Fruit fly (Drosophila melanogaster) whole organism, embryonic: ENCODE data around the gene CG16852.
A peak's percentile ranks its signal among the peaks of the same experiment; 100 is the strongest.

ENCODE experiments used
- Ada2b ChIP-seq: fragments of 200-800 bp; sonication (Bioruptor generic); IDR thresholded peaks from 2 replicates; pipeline ENCODE4 v1.3.6; 2022; ENCODE audit warnings: missing biosample characterization, missing genetic modification characterization
- Bteb2 ChIP-seq: fragments of 200-800 bp; sonication (Bioruptor generic); optimal IDR thresholded peaks from 2 replicates; lab custom pipeline; 2016; ENCODE audit warnings: missing biosample characterization, missing genetic modification characterization
- CG10654 ChIP-seq: fragments of 200-800 bp; sonication (Bioruptor generic); optimal IDR thresholded peaks from 2 replicates; lab custom pipeline; 2016; ENCODE audit warnings: missing biosample characterization, missing genetic modification characterization
- CG10979 ChIP-seq: fragments of 200-800 bp; sonication (Bioruptor generic); optimal IDR thresholded peaks from 2 replicates; lab custom pipeline; 2018; ENCODE audit warnings: missing biosample characterization, mild to moderate bottlenecking, missing genetic modification characterization, moderate library complexity
- CG11695 ChIP-seq: fragments of 200-800 bp; sonication (Bioruptor generic); IDR thresholded peaks from 3 replicates; pipeline ENCODE4 v1.3.6; 2022; ENCODE audit warnings: missing biosample characterization, missing genetic modification characterization
- CG12071 ChIP-seq: fragments of 200-800 bp; sonication (Bioruptor generic); optimal IDR thresholded peaks from 3 replicates; lab custom pipeline; 2018; ENCODE audit warnings: missing biosample characterization, mild to moderate bottlenecking, missing genetic modification characterization
- CG1603 ChIP-seq: fragments of 200-800 bp; sonication (Bioruptor generic); optimal IDR thresholded peaks from 2 replicates; lab custom pipeline; 2019; ENCODE audit warnings: missing biosample characterization, mild to moderate bottlenecking, missing genetic modification characterization, moderate library complexity
- CG17912 ChIP-seq: fragments of 200-800 bp; sonication (Bioruptor generic); optimal IDR thresholded peaks from 2 replicates; lab custom pipeline; 2018; ENCODE audit warnings: missing biosample characterization, mild to moderate bottlenecking, missing genetic modification characterization
- CG2199 ChIP-seq: fragments of 200-800 bp; sonication (Bioruptor generic); IDR thresholded peaks from 3 replicates; pipeline ENCODE4 v1.3.6; 2022; ENCODE audit warnings: missing biosample characterization, missing genetic modification characterization
- CG3847 ChIP-seq: fragments of 200-800 bp; sonication (Bioruptor generic); IDR thresholded peaks from 2 replicates; pipeline ENCODE4 v1.3.6; 2022; ENCODE audit warnings: missing biosample characterization, missing genetic modification characterization
- CG43689 ChIP-seq: fragments of 200-800 bp; sonication (Bioruptor generic); IDR thresholded peaks from 2 replicates; pipeline ENCODE4 v1.3.6; 2022; ENCODE audit warnings: missing biosample characterization, missing genetic modification characterization
- CG6683 ChIP-seq: fragments of 200-800 bp; sonication (Bioruptor generic); optimal IDR thresholded peaks from 2 replicates; lab custom pipeline; 2017; ENCODE audit warnings: missing biosample characterization, mild to moderate bottlenecking, missing genetic modification characterization, missing genetic modification reagents
- CG6791 ChIP-seq: fragments of 200-800 bp; sonication (Bioruptor generic); IDR thresholded peaks from 3 replicates; pipeline ENCODE4 v1.3.6; 2022; ENCODE audit warnings: missing biosample characterization, missing genetic modification characterization; ENCODE audit not compliant: partially characterized antibody
- CTCF ChIP-seq: fragments of 200-800 bp; sonication (Bioruptor generic); optimal IDR thresholded peaks from 2 replicates; lab custom pipeline; 2017; ENCODE audit warnings: missing biosample characterization, mild to moderate bottlenecking, missing genetic modification characterization, moderate library complexity
- Camta ChIP-seq: fragments of 200-800 bp; sonication (Bioruptor generic); optimal IDR thresholded peaks from 2 replicates; lab custom pipeline; 2016; ENCODE audit warnings: missing biosample characterization, missing genetic modification characterization
- Dip2 ChIP-seq: fragments of 200-800 bp; sonication (Bioruptor generic); IDR thresholded peaks from 2 replicates; pipeline ENCODE4 v1.3.6; 2022; ENCODE audit warnings: missing biosample characterization, missing genetic modification characterization
- Ets65A ChIP-seq: fragments of 200-800 bp; sonication (Bioruptor generic); peaks from one replicate; lab custom pipeline; 2016; ENCODE audit warnings: missing biosample characterization, missing genetic modification characterization
- Hsf ChIP-seq: fragments of 200-800 bp; sonication (Bioruptor generic); optimal IDR thresholded peaks from 3 replicates; lab custom pipeline; 2016; ENCODE audit warnings: missing biosample characterization, missing genetic modification characterization
- Lpt ChIP-seq: fragments of >200 bp; optimal IDR thresholded peaks from 2 replicates; lab custom pipeline; 2018; ENCODE audit warnings: missing biosample characterization, missing genetic modification characterization
- Mrtf ChIP-seq: fragments of 200-800 bp; sonication (Bioruptor generic); IDR thresholded peaks from 3 replicates; pipeline ENCODE4 v1.3.6; 2022; ENCODE audit warnings: missing biosample characterization, missing genetic modification characterization
- Oli ChIP-seq: fragments of 200-800 bp; sonication (Bioruptor generic); optimal IDR thresholded peaks from 2 replicates; lab custom pipeline; 2018; ENCODE audit warnings: missing biosample characterization, mild to moderate bottlenecking, missing genetic modification characterization, moderate library complexity
- Sry-β ChIP-seq: fragments of 200-800 bp; sonication (Bioruptor generic); optimal IDR thresholded peaks from 2 replicates; lab custom pipeline; 2018; ENCODE audit warnings: missing biosample characterization, mild to moderate bottlenecking, missing genetic modification characterization, moderate library complexity
- Xbp1 ChIP-seq: fragments of 200-800 bp; sonication (Bioruptor generic); optimal IDR thresholded peaks from 3 replicates; lab custom pipeline; 2016; ENCODE audit warnings: missing biosample characterization, mild to moderate bottlenecking, missing genetic modification characterization
- ase ChIP-seq: fragments of 200-800 bp; sonication (Bioruptor generic); IDR thresholded peaks from 3 replicates; pipeline ENCODE4 v1.3.6; 2022; ENCODE audit warnings: missing biosample characterization, missing genetic modification characterization
- ash1 ChIP-seq: fragments of 200-800 bp; sonication (Bioruptor generic); optimal IDR thresholded peaks from 2 replicates; lab custom pipeline; 2018; ENCODE audit warnings: missing biosample characterization, mild to moderate bottlenecking, missing genetic modification characterization
- ato ChIP-seq: fragments of 200-800 bp; sonication (Bioruptor generic); IDR thresholded peaks from 2 replicates; pipeline ENCODE4 v1.3.6; 2022; ENCODE audit warnings: missing biosample characterization, missing genetic modification characterization; ENCODE audit not compliant: partially characterized antibody
- az2 ChIP-seq: fragments of 200-800 bp; sonication (Bioruptor generic); optimal IDR thresholded peaks from 3 replicates; lab custom pipeline; 2016; ENCODE audit warnings: missing biosample characterization, missing genetic modification characterization
- bbx ChIP-seq: fragments of 200-800 bp; sonication (Bioruptor generic); IDR thresholded peaks from 2 replicates; pipeline ENCODE4 v1.3.6; 2022; ENCODE audit warnings: missing biosample characterization, missing genetic modification characterization; ENCODE audit not compliant: partially characterized antibody
- br ChIP-seq: fragments of >200 bp; optimal IDR thresholded peaks from 2 replicates; lab custom pipeline; 2017
- chn ChIP-seq: fragments of 200-800 bp; sonication (Bioruptor generic); optimal IDR thresholded peaks from 2 replicates; lab custom pipeline; 2016; ENCODE audit warnings: missing biosample characterization, missing genetic modification characterization
- crol ChIP-seq: fragments of 200-800 bp; sonication (Bioruptor generic); IDR thresholded peaks from 2 replicates; pipeline ENCODE4 v1.3.6; 2022; ENCODE audit warnings: missing biosample characterization, missing genetic modification characterization
- gro ChIP-seq: fragments of 200-800 bp; sonication (Bioruptor generic); optimal IDR thresholded peaks from 2 replicates; lab custom pipeline; 2016; ENCODE audit warnings: missing biosample characterization, missing genetic modification characterization
- hb ChIP-seq: fragments of 200-800 bp; sonication (Bioruptor generic); IDR thresholded peaks from 3 replicates; pipeline ENCODE4 v1.3.6; 2022; ENCODE audit warnings: missing biosample characterization, missing genetic modification characterization; ENCODE audit not compliant: partially characterized antibody
- ind ChIP-seq: fragments of 200-800 bp; sonication (Bioruptor generic); optimal IDR thresholded peaks from 3 replicates; lab custom pipeline; 2016; ENCODE audit warnings: missing biosample characterization, missing genetic modification characterization
- inv ChIP-seq: fragments of 200-800 bp; sonication (Bioruptor generic); IDR thresholded peaks from 2 replicates; pipeline ENCODE4 v1.3.6; 2022; ENCODE audit warnings: missing biosample characterization, missing genetic modification characterization; ENCODE audit not compliant: partially characterized antibody
- ken ChIP-seq: fragments of 200-800 bp; sonication (Bioruptor generic); IDR thresholded peaks from 3 replicates; pipeline ENCODE4 v1.3.6; 2022; ENCODE audit warnings: missing biosample characterization, missing genetic modification characterization
- knrl ChIP-seq: fragments of 200-800 bp; sonication (Bioruptor generic); IDR thresholded peaks from 3 replicates; pipeline ENCODE4 v1.3.6; 2022; ENCODE audit warnings: missing biosample characterization, missing genetic modification characterization; ENCODE audit not compliant: partially characterized antibody
- nerfin-2 ChIP-seq: fragments of 200-800 bp; sonication (Bioruptor generic); IDR thresholded peaks from 2 replicates; pipeline ENCODE4 v1.3.6; 2022; ENCODE audit warnings: missing biosample characterization, missing genetic modification characterization; ENCODE audit not compliant: partially characterized antibody
- nmo ChIP-seq: fragments of 200-800 bp; sonication (Bioruptor generic); optimal IDR thresholded peaks from 2 replicates; lab custom pipeline; 2018; ENCODE audit warnings: missing biosample characterization, mild to moderate bottlenecking, missing genetic modification characterization, moderate library complexity
- odd ChIP-seq: fragments of 200-800 bp; sonication (Bioruptor generic); optimal IDR thresholded peaks from 2 replicates; lab custom pipeline; 2017; ENCODE audit warnings: missing biosample characterization, mild to moderate bottlenecking, missing genetic modification characterization
- onecut ChIP-seq: fragments of 200-800 bp; sonication (Bioruptor generic); IDR thresholded peaks from 2 replicates; pipeline ENCODE4 v1.3.6; 2022; ENCODE audit warnings: missing biosample characterization, missing genetic modification characterization
- pan ChIP-seq, 4 experiments: fragments of >200 bp in 3 of 4; fragments of 200-800 bp in 1 of 4; sonication (Bioruptor generic) in 1 of 4; optimal IDR thresholded peaks in 3 of 4; IDR thresholded peaks in 1 of 4; 2 replicates each; pipeline versions ENCODE4 v1.3.6 to Lab custom; 2017 to 2022; ENCODE audit warnings: missing biosample characterization in 2 of 4, missing genetic modification characterization in 2 of 4, mixed read lengths in 1 of 4
- pho ChIP-seq: fragments of 200-800 bp; sonication (Bioruptor generic); optimal IDR thresholded peaks from 2 replicates; lab custom pipeline; 2016; ENCODE audit warnings: missing biosample characterization, missing genetic modification characterization
- trem ChIP-seq: fragments of 200-800 bp; optimal IDR thresholded peaks from 3 replicates; lab custom pipeline; 2019; ENCODE audit warnings: missing biosample characterization, mild to moderate bottlenecking, missing genetic modification characterization, moderate library complexity
- tx ChIP-seq: fragments of 200-800 bp; sonication (Bioruptor generic); optimal IDR thresholded peaks from 2 replicates; lab custom pipeline; 2016; ENCODE audit warnings: missing biosample characterization, missing genetic modification characterization
- unc-4 ChIP-seq: fragments of 200-800 bp; sonication (Bioruptor generic); IDR thresholded peaks from 2 replicates; pipeline ENCODE4 v1.3.6; 2022; ENCODE audit warnings: missing biosample characterization, missing genetic modification characterization; ENCODE audit not compliant: partially characterized antibody
- wor ChIP-seq: fragments of 200-800 bp; sonication (Bioruptor generic); IDR thresholded peaks from 2 replicates; pipeline ENCODE4 v1.3.6; 2022; ENCODE audit warnings: missing biosample characterization, missing genetic modification characterization
- yki ChIP-seq: fragments of >200 bp; optimal IDR thresholded peaks from 3 replicates; lab custom pipeline; 2018

The CG16852 gene

dm6 chr2L:13540704-13541103 is at the start of gene CG16852:
Gene CG16852 (plus strand): TSS chr2L:13540751.
- TF ChIP-seq ken (GFP tag; lab: Robert Waterston, UW) (no peak), CG10979 (tag; lab: Kevin White, UChicago) (peak; percentile 56), CTCF (GFP tag; lab: Kevin White, UChicago) (peak; percentile 79), br (lab: Kevin White, UChicago) (no peak)
- TF ChIP-seq, all 482 proteins: peak for 2

dm6 chr2L:13497915-13498314 is 42.6 kb upstream of the CG16852 start:
- TF ChIP-seq Ets65A (GFP tag; lab: Kevin White, UChicago) = peak; percentile 69
- TF ChIP-seq CG10654 (GFP tag; lab: Kevin White, UChicago) = no peak

dm6 chr2L:13500416-13500815 is 40.1 kb upstream of the CG16852 start:
- no peak for TF ChIP-seq ato (GFP tag; lab: Robert Waterston, UW)
- no peak for TF ChIP-seq Lpt (GFP tag; lab: Kevin White, UChicago)
- no peak for TF ChIP-seq CG6683 (GFP tag; lab: Kevin White, UChicago)
- no peak for TF ChIP-seq pan (optimal IDR thresholded peaks at IDR 0.05; lab: Kevin White, UChicago)
- TF ChIP-seq pan (GFP tag; optimal IDR thresholded peaks at IDR 0.05 in 1 of 2, IDR thresholded peaks at IDR 0.05 in 1 of 2) = no peak
- no peak for TF ChIP-seq ind (GFP tag; lab: Kevin White, UChicago)
- no peak for TF ChIP-seq Hsf (GFP tag; lab: Kevin White, UChicago)
- no peak for TF ChIP-seq crol
- TF ChIP-seq Dip2 (GFP tag; lab: Robert Waterston, UW) = peak; percentile 92
- TF ChIP-seq knrl (GFP tag; lab: Robert Waterston, UW) = peak; percentile 43; the same call in 1 of the 3 replicates
- no peak for TF ChIP-seq trem (tag; lab: Kevin White, UChicago)
- no peak for TF ChIP-seq tx
- TF ChIP-seq onecut = no peak
- no peak for TF ChIP-seq az2 (GFP tag; lab: Kevin White, UChicago)
- TF ChIP-seq Bteb2 (GFP tag; lab: Kevin White, UChicago) = no peak
- TF ChIP-seq nmo (GFP tag; lab: Kevin White, UChicago) = no peak
- no peak for TF ChIP-seq CG1603 (tag; lab: Kevin White, UChicago)
- peak; percentile 80; the same call in 2 of the 3 replicates for TF ChIP-seq CG2199
- no peak for TF ChIP-seq Ada2b (GFP tag; lab: Robert Waterston, UW)
- TF ChIP-seq CTCF (GFP tag; lab: Kevin White, UChicago) = peak; percentile 92
- TF ChIP-seq CG43689 = no peak
- peak; percentile 13 for TF ChIP-seq Xbp1 (GFP tag; lab: Kevin White, UChicago)
- no peak for TF ChIP-seq CG12071
- peak; percentile 59; the same call in 1 of the 3 replicates for TF ChIP-seq CG6791 (GFP tag; lab: Robert Waterston, UW)
- TF ChIP-seq CG3847 = no peak
- TF ChIP-seq odd (GFP tag; lab: Kevin White, UChicago) = no peak
- no peak for TF ChIP-seq pho (GFP tag; lab: Kevin White, UChicago)
- no peak for TF ChIP-seq gro (GFP tag; lab: Kevin White, UChicago)
- no peak for TF ChIP-seq wor
- no peak for TF ChIP-seq unc-4
- TF ChIP-seq CG17912 (GFP tag; lab: Kevin White, UChicago) = no peak
- TF ChIP-seq Oli = no peak
- TF ChIP-seq inv (GFP tag; lab: Robert Waterston, UW) = 0 out of 2 replicates have a peak, but pooled peaks have one; percentile 12
- TF ChIP-seq CG11695 (GFP tag; lab: Robert Waterston, UW) = no peak
- TF ChIP-seq bbx (GFP tag; lab: Robert Waterston, UW) = no peak
- no peak for TF ChIP-seq ash1
- TF ChIP-seq nerfin-2 = no peak
- TF ChIP-seq ase = no peak
- peak; percentile 53; the same call in 1 of the 3 replicates for TF ChIP-seq hb (GFP tag; lab: Robert Waterston, UW)
- TF ChIP-seq yki (lab: Kevin White, UChicago) = no peak
- TF ChIP-seq Camta = no peak
- TF ChIP-seq Sry-β (GFP tag; lab: Kevin White, UChicago) = no peak
- no peak for TF ChIP-seq Mrtf (GFP tag; lab: Robert Waterston, UW)
- TF ChIP-seq chn (GFP tag; lab: Kevin White, UChicago) = no peak
